Fruit fly (Drosophila melanogaster) whole organism, larva: ENCODE measurements around the gene CG8675.

ENCODE experiments used
- noc ChIP-seq: fragments of 200-800 bp; sonication (Bioruptor generic); optimal IDR thresholded peaks from 3 replicates; lab custom pipeline; 2019; ENCODE audit warnings: missing biosample characterization, mild to moderate bottlenecking, missing genetic modification characterization, moderate library complexity

The CG8675 gene

dm6 chrX:17223715-17224114 is 25.6 kb downstream of the CG8675 start, which contains the start of gene CG34327:
TSS of gene CG34327 (minus strand) at chrX:17223815.
- TF ChIP-seq noc (tag; lab: Kevin White, UChicago): no peak

DNA sequence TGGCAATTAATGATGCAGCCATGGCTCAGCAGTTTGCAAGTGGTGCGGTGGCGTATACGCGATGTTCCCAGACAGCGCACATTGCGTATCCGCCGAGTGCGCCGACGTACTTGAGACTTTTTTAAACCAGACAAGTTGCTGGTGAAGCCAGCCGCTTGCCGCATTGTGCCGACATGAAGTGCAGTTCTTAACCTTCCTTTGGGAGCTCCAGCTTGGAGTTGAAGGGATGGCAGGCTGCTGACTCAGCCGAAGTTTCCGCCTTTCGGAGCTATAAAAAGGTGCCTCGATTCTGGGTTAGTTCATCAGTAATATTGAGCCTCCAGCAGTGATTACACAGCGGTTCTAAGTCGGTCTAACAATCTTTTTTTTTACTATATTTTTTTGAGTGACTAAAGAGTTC is 28.2 kb downstream of the CG8675 start, which contains the start of gene CG5172:
Gene CG5172, plus strand, starts transcription at position 301 of the 400 bp plus-strand sequence.
- no peak for TF ChIP-seq noc (tag; lab: Kevin White, UChicago)

DNA sequence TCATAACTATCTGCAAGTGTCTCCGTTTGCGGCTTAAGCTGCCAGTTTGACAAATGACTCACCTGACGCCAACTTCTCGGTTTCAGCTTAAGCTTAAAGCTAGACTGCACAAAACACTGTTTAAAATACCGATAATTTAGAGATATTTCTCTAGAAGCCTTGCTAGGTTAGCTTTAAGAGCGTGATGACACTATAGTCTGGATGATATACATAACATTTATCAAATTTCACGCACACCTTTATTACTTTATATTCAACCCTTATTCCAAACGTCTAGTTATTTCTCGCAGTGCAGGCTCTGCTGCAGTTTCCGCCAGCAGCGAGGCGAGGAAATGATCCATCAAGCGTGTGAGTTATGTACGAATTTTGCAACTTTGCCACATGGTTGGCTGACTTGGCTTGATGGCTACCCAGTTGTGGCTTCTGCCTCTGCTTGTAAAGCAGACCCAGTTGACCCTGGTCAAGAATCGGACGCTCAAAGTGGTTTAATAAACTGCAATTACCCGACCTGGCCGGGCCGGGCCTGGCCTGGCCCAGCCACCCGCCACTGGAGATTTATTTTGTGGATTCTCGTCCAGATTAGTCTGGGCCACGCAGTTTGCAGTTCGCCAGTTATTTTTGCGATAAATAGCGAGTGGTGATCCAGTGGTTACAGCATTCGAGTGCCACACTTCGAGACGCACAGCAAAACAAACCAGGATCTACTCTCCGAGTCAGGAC is 30.9 kb downstream of the CG8675 start, which contains the start of gene CG12998:
Gene CG12998, plus strand, starts transcription at position 436 of the 720 bp plus-strand sequence.
- no peak for TF ChIP-seq noc (tag; lab: Kevin White, UChicago)

DNA sequence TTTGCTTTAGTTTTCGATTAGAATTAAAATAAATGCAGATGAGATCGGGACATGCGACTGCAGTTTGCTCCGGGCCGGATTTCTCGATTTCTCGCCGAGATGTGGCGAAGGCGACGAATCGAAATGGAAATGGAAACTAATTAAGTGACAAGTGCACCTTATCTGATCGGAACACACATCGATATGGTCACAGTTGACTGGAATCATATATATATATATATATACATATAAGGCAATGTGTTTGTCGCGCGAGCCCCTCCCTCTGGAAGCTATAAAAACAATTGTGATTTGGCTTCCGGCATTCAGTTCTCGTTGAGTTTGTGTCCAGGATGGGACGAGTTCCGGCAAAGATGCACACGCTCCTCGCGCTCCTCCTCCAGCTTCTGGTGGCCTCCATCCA is 34.3 kb downstream of the CG8675 start, which contains the start of gene CG5162:
Gene CG5162, plus strand, starts transcription at position 301 of the 400 bp plus-strand sequence.
- no peak for TF ChIP-seq noc (tag; lab: Kevin White, UChicago)

dm6 chrX:17212007-17212406 is 37.3 kb downstream of the CG8675 start, which contains the start of gene CG18258:
TSS of gene CG18258 (plus strand) at chrX:17212307.
- no peak for TF ChIP-seq noc (tag; lab: Kevin White, UChicago)

DNA sequence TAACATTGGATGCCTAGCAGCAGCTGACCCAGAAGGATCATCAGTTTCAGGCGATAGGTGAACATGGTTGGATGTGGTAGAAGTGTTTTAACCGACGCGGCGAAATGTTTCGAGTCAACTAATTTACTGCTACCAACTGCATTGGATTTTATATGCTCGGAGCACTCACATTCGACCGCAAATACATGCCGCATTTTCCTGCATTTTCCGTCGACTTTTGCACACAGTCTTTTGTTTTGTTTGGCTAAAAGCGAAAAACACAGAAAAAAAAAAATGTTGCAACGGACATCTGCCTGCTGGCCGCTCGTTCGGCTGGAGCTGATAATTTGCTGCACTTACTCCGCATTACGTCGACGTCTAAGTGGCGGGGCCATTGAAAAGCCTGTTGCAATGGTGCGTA is 39.4 kb downstream of the CG8675 start, which contains the start of gene CG12995:
Gene CG12995, minus strand, starts transcription at position 101 of the 400 bp plus-strand sequence.
- TF ChIP-seq noc (tag; lab: Kevin White, UChicago): no peak

DNA sequence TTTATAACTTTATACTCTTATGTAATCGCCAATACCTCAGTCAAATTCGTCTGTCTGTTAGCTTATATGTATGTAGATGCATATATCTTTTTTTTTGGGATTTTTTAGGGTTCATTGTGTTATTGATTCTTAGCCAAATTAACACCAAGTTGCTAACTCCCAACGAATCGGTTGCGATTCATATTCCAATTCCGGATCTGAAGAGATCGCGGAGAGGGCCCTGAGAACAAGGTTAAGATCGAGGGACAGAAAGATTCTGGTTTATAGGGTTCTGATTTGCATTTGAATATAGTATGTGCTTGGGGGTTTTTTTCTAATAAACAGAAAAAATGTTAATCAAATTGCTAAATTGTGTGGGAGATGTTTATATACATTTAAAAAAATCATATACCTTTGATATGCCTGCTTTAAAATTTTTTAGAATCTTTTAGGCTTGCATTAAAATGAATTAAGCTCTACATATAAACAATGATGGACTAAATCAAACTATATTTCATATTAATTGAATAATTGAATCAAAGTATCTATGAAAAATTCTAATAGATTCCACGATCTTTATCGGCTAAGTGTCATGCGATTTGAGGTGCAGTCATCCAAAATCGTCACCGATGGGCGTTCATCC is 41.3 kb downstream of the CG8675 start, which contains the start of gene CG32563:
Gene CG32563, plus strand, starts transcription at position 572 of the 622 bp plus-strand sequence.
- TF ChIP-seq noc (tag; lab: Kevin White, UChicago): no peak

DNA sequence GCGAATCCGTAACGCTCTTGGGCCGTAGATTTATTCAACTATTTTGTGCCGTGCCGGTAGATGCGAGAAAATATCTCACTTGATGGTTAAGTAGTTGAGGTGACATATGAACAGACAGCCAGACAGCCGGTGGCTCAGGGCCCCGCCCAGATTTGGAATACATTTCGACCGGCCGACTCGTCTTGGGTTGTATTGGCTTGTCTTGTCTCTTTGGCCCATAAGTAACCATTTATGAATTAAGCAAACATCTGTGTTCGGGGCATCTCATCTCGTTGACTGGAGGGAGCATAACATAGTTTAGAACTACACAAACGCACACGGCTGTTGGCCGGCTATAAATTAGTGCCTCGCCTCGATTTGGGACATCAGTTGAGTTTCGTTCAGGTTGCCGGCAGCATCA is 43.3 kb downstream of the CG8675 start, which contains the start of gene CG32564:
Gene CG32564, plus strand, starts transcription at position 362 of the 400 bp plus-strand sequence.
- no peak for TF ChIP-seq noc (tag; lab: Kevin White, UChicago)

DNA sequence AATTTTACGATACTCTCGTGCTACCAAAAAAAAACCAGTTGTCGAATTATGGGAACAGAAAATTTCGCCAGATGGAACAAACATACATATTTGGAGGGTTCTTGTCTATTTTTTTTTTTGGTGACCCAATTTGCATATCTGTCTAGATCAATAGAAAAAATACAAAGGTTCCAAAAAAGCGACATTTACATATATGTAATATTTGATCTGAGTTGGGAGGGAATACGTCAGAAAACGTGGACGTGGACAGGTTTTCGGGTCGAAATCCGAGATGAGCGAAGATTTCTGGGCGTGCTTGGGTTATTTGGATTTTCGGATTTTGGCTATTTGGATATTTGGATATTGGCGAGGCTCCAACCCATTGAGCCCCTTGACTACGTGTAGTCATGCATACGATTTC is 44.3 kb downstream of the CG8675 start:
- no peak for TF ChIP-seq noc (tag; lab: Kevin White, UChicago)

DNA sequence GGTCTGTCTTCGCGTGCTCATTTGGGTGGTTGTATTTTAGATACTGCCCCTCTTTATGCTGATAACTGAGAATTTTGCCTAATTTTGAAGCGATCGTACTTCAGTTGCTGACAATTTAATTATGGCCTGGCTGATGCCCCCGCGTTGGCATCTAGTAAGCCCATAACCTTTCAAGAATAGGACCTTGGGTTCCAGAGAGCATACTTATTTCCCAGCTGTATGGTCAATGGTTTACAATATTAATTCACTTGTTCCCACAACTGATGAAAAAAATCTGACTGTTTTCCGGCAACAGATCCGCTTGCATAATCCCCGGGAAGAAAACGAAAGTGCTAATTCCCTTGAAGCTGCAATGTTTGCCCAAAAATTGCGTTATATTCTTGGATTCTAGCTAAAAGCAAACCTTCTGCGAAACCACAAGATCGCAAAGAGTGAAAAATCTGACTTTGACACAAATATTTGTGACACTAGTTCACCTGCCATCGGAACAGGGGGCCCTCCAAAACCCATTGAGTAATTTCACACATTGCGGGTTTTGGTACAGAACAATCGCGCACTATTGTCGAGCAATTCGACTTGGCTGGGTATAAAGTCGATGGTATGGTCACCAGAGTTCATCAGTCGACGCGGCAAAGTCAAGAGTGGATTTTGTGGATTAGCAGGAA is 46.7 kb downstream of the CG8675 start, which contains the start of the genes TTLL1A and CG5070:
Gene TTLL1A, minus strand, starts transcription at position 101 of the 665 bp plus-strand sequence.
Gene CG5070, plus strand, starts transcription at position 615 of the 665 bp plus-strand sequence.
- no peak for TF ChIP-seq noc (tag; lab: Kevin White, UChicago)
